Fruit fly (Drosophila melanogaster) whole organism, pupa: ENCODE results near the gene CG17078.

Experiments
- CG10348 ChIP-seq: fragments of 200-800 bp; sonication (Bioruptor generic); IDR thresholded peaks from 2 replicates; pipeline ENCODE4 v1.3.6; 2022; ENCODE audit warnings: missing biosample characterization, missing genetic modification characterization
- CG13204 ChIP-seq: fragments of 200-800 bp; sonication (Bioruptor generic); optimal IDR thresholded peaks from 2 replicates; lab custom pipeline; 2018; ENCODE audit warnings: missing biosample characterization, mild to moderate bottlenecking, missing genetic modification characterization, moderate library complexity
- CG15710 ChIP-seq: fragments of 200-800 bp; sonication (Bioruptor generic); optimal IDR thresholded peaks from 2 replicates; lab custom pipeline; 2018; ENCODE audit warnings: missing biosample characterization, mild to moderate bottlenecking, missing genetic modification characterization, moderate library complexity
- CG17806 ChIP-seq: fragments of 200-800 bp; sonication (Bioruptor generic); optimal IDR thresholded peaks from 2 replicates; lab custom pipeline; 2018; ENCODE audit warnings: missing biosample characterization, mild to moderate bottlenecking, missing genetic modification characterization, moderate library complexity
- CG32121 ChIP-seq: fragments of 200-800 bp; sonication (Bioruptor generic); IDR thresholded peaks from 2 replicates; pipeline ENCODE4 v1.3.6; 2022; ENCODE audit warnings: missing biosample characterization, missing genetic modification characterization
- CG34367 ChIP-seq: fragments of 200-800 bp; sonication (Bioruptor generic); optimal IDR thresholded peaks from 2 replicates; lab custom pipeline; 2018; ENCODE audit warnings: missing biosample characterization, mild to moderate bottlenecking, missing genetic modification characterization
- D1 ChIP-seq: fragments of 200-800 bp; sonication (Bioruptor generic); optimal IDR thresholded peaks from 2 replicates; lab custom pipeline; 2018; ENCODE audit warnings: missing biosample characterization, mild to moderate bottlenecking, missing genetic modification characterization, moderate library complexity
- EcR ChIP-seq: fragments of 200-800 bp; sonication (Bioruptor generic); optimal IDR thresholded peaks from 3 replicates; lab custom pipeline; 2019; ENCODE audit warnings: missing biosample characterization, missing genetic modification characterization, mild to moderate bottlenecking, moderate library complexity, missing genetic modification reagents
- Ets98B ChIP-seq: fragments of 200-800 bp; sonication (Bioruptor generic); IDR thresholded peaks from 2 replicates; pipeline ENCODE4 v1.3.6; 2022; ENCODE audit warnings: missing biosample characterization, missing genetic modification characterization
- Pif1A ChIP-seq: fragments of 200-800 bp; sonication (Bioruptor generic); optimal IDR thresholded peaks from 3 replicates; lab custom pipeline; 2016; ENCODE audit warnings: missing biosample characterization, missing genetic modification characterization
- Pif1B ChIP-seq: fragments of 200-800 bp; sonication (Bioruptor generic); optimal IDR thresholded peaks from 3 replicates; lab custom pipeline; 2016; ENCODE audit warnings: missing biosample characterization, missing genetic modification characterization
- Snoo ChIP-seq: fragments of 200-800 bp; sonication (Bioruptor generic); optimal IDR thresholded peaks from 3 replicates; lab custom pipeline; 2017; ENCODE audit warnings: missing biosample characterization, mild to moderate bottlenecking, missing genetic modification characterization, inconsistent platforms
- fd96Ca ChIP-seq: fragments of 200-800 bp; sonication (Bioruptor generic); IDR thresholded peaks from 3 replicates; pipeline ENCODE4 v1.3.6; 2022; ENCODE audit warnings: missing biosample characterization, missing genetic modification characterization
- gl ChIP-seq: fragments of 200-800 bp; sonication (Bioruptor generic); optimal IDR thresholded peaks from 2 replicates; lab custom pipeline; 2018; ENCODE audit warnings: missing biosample characterization, mild to moderate bottlenecking, missing genetic modification characterization

dm6 chr2L:306188-306927, 28.3 kb upstream of the CG17078 start:
- TF ChIP-seq Ets98B (GFP tag; lab: Robert Waterston, UW) (no peak), Pif1B (GFP tag; lab: Kevin White, UChicago) (no peak), Pif1A (GFP tag; lab: Kevin White, UChicago) (no peak), CG10348 (no peak), CG13204 (GFP tag; lab: Kevin White, UChicago) (no peak), CG15710 (no peak), Snoo (no peak), EcR (GFP tag; lab: Kevin White, UChicago) (peak; percentile 14), CG17806 (no peak), CG34367 (no peak), gl (tag; lab: Kevin White, UChicago) (no peak), D1 (tag; lab: Kevin White, UChicago) (no peak), fd96Ca (GFP tag; lab: Robert Waterston, UW) (no peak), CG32121 (no peak; the same call in 1 of the 2 replicates)
